Worm (Caenorhabditis elegans) whole organism, L1 larva: ENCODE measurements around the gene sma-10.

ENCODE experiments used
- aha-1 ChIP-seq: fragments of 150-350 bp; optimal IDR thresholded peaks from 2 replicates; lab custom pipeline; 2014; ENCODE audit warnings: missing biosample characterization, missing genetic modification characterization
- ceh-82 ChIP-seq, 3 experiments: fragments of 150-350 bp in 1 of 3; sonication (generic microtip) in 2 of 3; optimal IDR thresholded peaks; 2 replicates each; lab custom pipeline; 2014 to 2017; ENCODE audit warnings: missing biosample characterization in 3 of 3, missing genetic modification characterization in 3 of 3
- ceh-88 ChIP-seq: fragments of 200-800 bp; sonication (Bioruptor generic); IDR thresholded peaks from 2 replicates; pipeline ENCODE4 v1.3.6; 2022; ENCODE audit warnings: missing genetic modification characterization, missing compliant biosample characterization
- fos-1 ChIP-seq: fragments of 150-350 bp; optimal IDR thresholded peaks from 2 replicates; lab custom pipeline; 2014; ENCODE audit warnings: missing biosample characterization, missing genetic modification characterization
- lin-13 ChIP-seq: fragments of 150-350 bp; optimal IDR thresholded peaks from 2 replicates; lab custom pipeline; 2014; ENCODE audit warnings: missing biosample characterization, missing genetic modification reagents, missing genetic modification characterization
- lin-39 ChIP-seq: fragments of 150-350 bp; optimal IDR thresholded peaks from 2 replicates; lab custom pipeline; 2014; ENCODE audit warnings: missing biosample characterization, missing genetic modification reagents, missing genetic modification characterization
- mdl-1 ChIP-seq, 2 experiments: fragments of 150-350 bp; optimal IDR thresholded peaks; 2 replicates each; lab custom pipeline; 2014 to 2017; ENCODE audit warnings: missing biosample characterization in 2 of 2, missing genetic modification characterization in 2 of 2, inconsistent platforms in 1 of 2
- mep-1 ChIP-seq: fragments of 150-350 bp; optimal IDR thresholded peaks from 2 replicates; lab custom pipeline; 2014; ENCODE audit warnings: missing biosample characterization, missing genetic modification characterization
- nhr-237 ChIP-seq: fragments of 150-350 bp; optimal IDR thresholded peaks from 2 replicates; lab custom pipeline; 2014; ENCODE audit warnings: missing biosample characterization, missing genetic modification characterization
- nhr-28 ChIP-seq: fragments of 150-350 bp; optimal IDR thresholded peaks from 2 replicates; lab custom pipeline; 2014; ENCODE audit warnings: missing biosample characterization, missing genetic modification characterization
- zag-1 ChIP-seq: fragments of 150-350 bp; optimal IDR thresholded peaks from 2 replicates; lab custom pipeline; 2014; ENCODE audit warnings: missing biosample characterization, missing genetic modification characterization
- ztf-11 ChIP-seq, 2 experiments: sonication (generic microtip); optimal IDR thresholded peaks; 2 replicates each; lab custom pipeline; 2016 to 2017; ENCODE audit warnings: missing genetic modification characterization in 2 of 2, missing biosample characterization in 1 of 2, missing compliant biosample characterization in 1 of 2

DNA sequence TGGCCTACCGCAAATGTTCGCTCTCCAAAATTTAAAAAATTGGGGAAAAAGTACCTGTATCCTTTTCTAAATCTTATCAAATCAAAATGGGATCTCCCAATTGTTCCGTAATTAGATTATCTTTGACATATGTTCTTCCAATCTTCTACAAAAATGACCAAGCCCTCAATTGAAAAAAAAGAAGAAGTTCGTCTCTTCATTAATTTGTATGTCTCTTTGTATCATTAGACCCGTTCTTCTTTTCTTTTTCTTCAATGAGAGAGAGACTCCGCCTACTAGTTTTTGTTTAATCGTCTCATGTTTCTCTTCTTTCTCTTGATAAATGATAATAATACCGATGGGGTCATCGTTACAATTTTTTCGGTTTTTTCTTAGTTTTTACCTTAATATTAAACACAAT, 29.0 kb downstream of the sma-10 start:
- TF ChIP-seq fos-1 (tag; lab: Kevin White, UChicago) (no peak), nhr-237 (tag; lab: Kevin White, UChicago) (no peak), ceh-82 (tag; optimal IDR thresholded peaks at IDR 0.05; lab: Kevin White, UChicago) (no peak), lin-13 (GFP tag; lab: Kevin White, UChicago) (no peak), mep-1 (tag; lab: Kevin White, UChicago) (no peak), nhr-28 (tag; lab: Kevin White, UChicago) (no peak), mdl-1 (tag; optimal IDR thresholded peaks at IDR 0.05; lab: Kevin White, UChicago) (no peak), ceh-88 (no peak), lin-39 (no peak), ztf-11 (tag; optimal IDR thresholded peaks at IDR 0.05; lab: Kevin White, UChicago) (no peak), aha-1 (tag; lab: Kevin White, UChicago) (no peak), zag-1 (no peak)
